Worm (Caenorhabditis elegans): ENCODE measurements around the gene gid-8.

gid-8 gene

ce11 chrV:1447724-1448123 lies 19.8 kb upstream of the gid-8 start, which contains the start of gene cnc-3 (continued):
- TF ChIP-seq ceh-8 (GFP tag; optimal IDR thresholded peaks at IDR 0.05) (no peak), ceh-90 (tag; optimal IDR thresholded peaks at IDR 0.05) (no peak), nhr-71 (tag; optimal IDR thresholded peaks at IDR 0.05) (peak; percentile 13)

ce11 chrV:1450160-1450559 lies 17.4 kb upstream of the gid-8 start, which contains the start of gene cnc-2:
cnc-2 (minus strand) TSS chrV:1450183.
- TF ChIP-seq Y116A8C.19 (tag; optimal IDR thresholded peaks at IDR 0.05; ENCODE audit: borderline replicate concordance) (no peak), ets-5 (GFP tag; IDR thresholded peaks at IDR 0.05) (no peak), ceh-82 (tag; optimal IDR thresholded peaks at IDR 0.05) (no peak), fkh-4 (tag; optimal IDR thresholded peaks at IDR 0.05; ENCODE audit: borderline replicate concordance) (no peak), nhr-85 (tag) (peak; percentile 70), blmp-1 (tag; optimal IDR thresholded peaks at IDR 0.05) (peak; percentile 9)

ce11 chrV:1451334-1451733 lies 16.2 kb upstream of the gid-8 start, which contains the start of gene srj-23:
srj-23 (plus strand) TSS chrV:1451634.
- no peak for TF ChIP-seq nhr-28 (tag; optimal IDR thresholded peaks at IDR 0.05)
- TF ChIP-seq mab-9 (GFP tag; IDR thresholded peaks at IDR 0.05): 0 out of 2 replicates have a peak, but pooled peaks have one; percentile 16

- no peak for TF ChIP-seq ztf-11 (tag; optimal IDR thresholded peaks at IDR 0.05)
- TF ChIP-seq nhr-77 (tag; optimal IDR thresholded peaks at IDR 0.05): no peak
- no peak for TF ChIP-seq unc-130 (tag; optimal IDR thresholded peaks at IDR 0.05)
- TF ChIP-seq sup-37 (GFP tag; optimal IDR thresholded peaks at IDR 0.05): no peak
- TF ChIP-seq lsy-2 (tag; optimal IDR thresholded peaks at IDR 0.05): no peak
- TF ChIP-seq dsc-1 (tag; optimal IDR thresholded peaks at IDR 0.05): no peak
Observed at ce11 chrV:1454762-1455161, 12.8 kb upstream of the gid-8 start, which contains the start of gene chil-14. chil-14 (plus strand) TSS chrV:1455062.

ce11 chrV:1455280-1455679 lies 12.3 kb upstream of the gid-8 start:
- peak; percentile 55 for TF ChIP-seq snpc-4 (tag; optimal IDR thresholded peaks at IDR 0.05)
- TF ChIP-seq nhr-237 (tag; optimal IDR thresholded peaks at IDR 0.05): no peak

- TF ChIP-seq nhr-237 (tag; optimal IDR thresholded peaks at IDR 0.05): no peak
- no peak for TF ChIP-seq ztf-11 (tag; optimal IDR thresholded peaks at IDR 0.05)
- TF ChIP-seq lin-39 (tag; optimal IDR thresholded peaks at IDR 0.05): no peak
- TF ChIP-seq nhr-28 (tag; optimal IDR thresholded peaks at IDR 0.05): no peak
- peak in 1 of 2 experiments; percentile 54 for TF ChIP-seq lsy-2 (tag; optimal IDR thresholded peaks at IDR 0.05)
- no peak for TF ChIP-seq lin-13 (GFP tag; optimal IDR thresholded peaks at IDR 0.05)
- no peak for TF ChIP-seq ceh-88 (GFP tag; IDR thresholded peaks at IDR 0.05)
- TF ChIP-seq vab-15 (tag; optimal IDR thresholded peaks at IDR 0.05): no peak
- no peak for TF ChIP-seq unc-30 (tag; optimal IDR thresholded peaks at IDR 0.05)
- no peak for TF ChIP-seq nhr-11 (tag; optimal IDR thresholded peaks at IDR 0.05)
- TF ChIP-seq egl-13 (tag; optimal IDR thresholded peaks at IDR 0.05): no peak
- no peak for TF ChIP-seq nhr-76 (tag; optimal IDR thresholded peaks at IDR 0.05)
- TF ChIP-seq nhr-77 (tag; optimal IDR thresholded peaks at IDR 0.05): no peak
- peak in 1 of 2 experiments; percentile 16 for TF ChIP-seq lin-35 (GFP tag; optimal IDR thresholded peaks at IDR 0.05)
- TF ChIP-seq efl-1 (optimal IDR thresholded peaks at IDR 0.05): no peak
- TF ChIP-seq efl-1 (GFP tag; optimal IDR thresholded peaks at IDR 0.05 in 1 of 2): peak in 1 of 2 experiments; percentile 81
- no peak for TF ChIP-seq nhr-85 (tag)
- TF ChIP-seq fos-1 (tag; optimal IDR thresholded peaks at IDR 0.05): no peak
- no peak for TF ChIP-seq snpc-4 (tag; optimal IDR thresholded peaks at IDR 0.05)
Observed at ce11 chrV:1456614-1457013, 10.9 kb upstream of the gid-8 start.

- TF ChIP-seq C16A3.4 (tag; optimal IDR thresholded peaks at IDR 0.05): no peak
- TF ChIP-seq nhr-28 (tag; optimal IDR thresholded peaks at IDR 0.05): no peak
- TF ChIP-seq mef-2 (tag; optimal IDR thresholded peaks at IDR 0.05): no peak
- no peak for TF ChIP-seq tlp-1 (tag; optimal IDR thresholded peaks at IDR 0.05)
- TF ChIP-seq nhr-90 (tag; optimal IDR thresholded peaks at IDR 0.05; ENCODE audit: poor library complexity): no peak
- no peak for TF ChIP-seq ceh-8 (GFP tag; optimal IDR thresholded peaks at IDR 0.05)
- no peak for TF ChIP-seq pqm-1 (tag; optimal IDR thresholded peaks at IDR 0.05)
- TF ChIP-seq ceh-63 (GFP tag; optimal IDR thresholded peaks at IDR 0.05): no peak
- no peak for TF ChIP-seq nhr-237 (tag; optimal IDR thresholded peaks at IDR 0.05)
- no peak for TF ChIP-seq nhr-71 (tag; optimal IDR thresholded peaks at IDR 0.05)
- no peak for TF ChIP-seq skn-1 (tag; optimal IDR thresholded peaks at IDR 0.05)
- no peak for TF ChIP-seq nhr-12 (tag; optimal IDR thresholded peaks at IDR 0.05)
- no peak for TF ChIP-seq C34B4.2 (tag; optimal IDR thresholded peaks at IDR 0.05)
- TF ChIP-seq elt-2 (tag; optimal IDR thresholded peaks at IDR 0.05): peak; percentile 79
- no peak for TF ChIP-seq nhr-19 (GFP tag; conservative IDR thresholded peaks at IDR 0.05)
- TF ChIP-seq ceh-88 (GFP tag; IDR thresholded peaks at IDR 0.05): no peak
Observed at ce11 chrV:1459374-1459926, 8.1 kb upstream of the gid-8 start.

Measured in whole organism, L1 larva.